Fruit fly (Drosophila melanogaster): ENCODE data around the gene CG13293.

The CG13293 gene

DNA sequence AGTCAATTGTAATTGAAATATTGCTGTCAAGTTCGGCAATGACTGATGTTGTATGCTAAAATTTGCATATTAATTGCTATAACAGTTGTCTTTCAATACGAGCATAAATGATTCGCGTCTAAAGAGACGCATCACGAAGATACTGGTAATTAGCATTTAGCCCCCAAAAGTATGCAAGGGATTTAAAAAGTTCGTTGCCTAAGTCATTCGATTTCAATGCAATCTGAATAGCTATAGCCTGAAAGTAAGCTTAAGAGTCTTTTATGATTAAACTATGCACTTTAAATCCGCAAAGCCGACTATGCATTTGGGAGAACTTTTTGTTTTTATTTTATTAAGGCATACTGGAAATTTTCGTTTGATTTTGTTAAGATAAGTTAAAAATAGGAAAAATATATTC lies 46.9 kb downstream of the CG13293 start:
- TF ChIP-seq Myc (optimal IDR thresholded peaks at IDR 0.05) (no peak), ttk (optimal IDR thresholded peaks at IDR 0.05) (no peak), psq (optimal IDR thresholded peaks at IDR 0.05) (no peak), Sin3A (optimal IDR thresholded peaks at IDR 0.05) (no peak)

DNA sequence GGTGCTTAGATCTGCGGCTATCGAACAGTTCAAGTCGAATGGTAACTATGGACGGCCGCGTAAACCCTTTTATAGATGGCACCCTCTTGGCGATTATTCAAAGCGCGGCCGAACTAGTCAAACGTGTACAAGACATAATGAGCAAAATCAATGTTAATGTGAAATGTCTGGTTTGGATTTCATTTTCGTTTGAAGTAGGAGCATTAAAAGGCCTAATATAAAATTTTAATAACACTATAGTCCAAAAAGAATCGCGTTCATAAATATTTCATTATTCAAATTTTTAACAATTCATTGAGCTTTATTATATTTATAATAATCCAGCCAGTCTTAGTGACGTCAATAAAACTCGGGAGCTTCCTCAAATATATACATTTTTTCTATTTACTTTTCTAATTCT lies 48.3 kb downstream of the CG13293 start, which contains the start of gene Lcp65Ag3:
TSS of gene Lcp65Ag3 (minus strand) at position 46 of the 400 bp plus-strand sequence.
- TF ChIP-seq h (optimal IDR thresholded peaks at IDR 0.05), result no peak
- no peak for TF ChIP-seq Sin3A (optimal IDR thresholded peaks at IDR 0.05)
- TF ChIP-seq Myc (optimal IDR thresholded peaks at IDR 0.05), result no peak
- no peak for TF ChIP-seq psq (optimal IDR thresholded peaks at IDR 0.05)
- no peak for TF ChIP-seq ttk (optimal IDR thresholded peaks at IDR 0.05)

DNA sequence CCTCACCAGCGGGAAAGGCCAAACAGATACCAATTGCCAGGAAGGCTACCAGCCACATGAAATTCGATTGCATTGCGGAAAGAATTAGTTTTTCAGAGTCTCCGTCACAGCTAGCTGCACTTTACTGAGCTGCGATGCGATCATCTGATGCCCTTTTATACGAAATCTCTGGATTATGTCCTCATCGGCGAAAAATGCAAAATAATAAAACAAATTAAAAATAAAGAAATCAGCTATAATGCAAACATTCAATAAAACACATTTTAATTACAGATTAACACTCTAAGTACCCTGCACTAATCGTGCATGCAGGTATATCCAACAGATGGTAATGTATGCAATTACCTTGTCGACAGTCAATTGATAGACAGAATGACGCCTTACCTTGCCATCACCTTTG lies 49.3 kb downstream of the CG13293 start, which contains the start of gene Cpr65Au:
TSS of gene Cpr65Au (minus strand) at position 101 of the 400 bp plus-strand sequence.
- TF ChIP-seq Sin3A (optimal IDR thresholded peaks at IDR 0.05) (no peak), insv (optimal IDR thresholded peaks at IDR 0.05) (no peak), psq (optimal IDR thresholded peaks at IDR 0.05) (no peak), Myc (optimal IDR thresholded peaks at IDR 0.05) (no peak), h (optimal IDR thresholded peaks at IDR 0.05) (no peak), ttk (optimal IDR thresholded peaks at IDR 0.05) (no peak)

DNA sequence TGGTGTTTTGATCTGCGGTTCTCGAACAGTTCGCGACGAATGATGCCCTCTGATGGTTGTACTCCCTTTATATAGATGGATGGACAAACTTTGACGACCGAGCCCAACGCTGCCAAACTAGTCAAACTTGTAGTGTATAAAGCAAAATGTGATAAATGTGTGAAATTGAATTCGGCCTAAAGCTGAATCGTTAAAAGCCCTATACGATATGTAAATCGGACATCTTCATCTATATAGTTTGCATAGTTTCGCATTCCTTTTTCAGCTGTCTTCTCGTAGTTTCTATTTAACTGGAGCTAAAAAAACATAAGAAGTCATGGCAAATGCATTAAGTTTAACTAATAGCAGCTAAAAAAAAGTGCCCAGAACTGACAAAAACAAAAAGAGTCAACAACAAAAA lies 50.9 kb downstream of the CG13293 start, which contains the start of gene Lcp65Ag2:
TSS of gene Lcp65Ag2 (minus strand) at position 48 of the 400 bp plus-strand sequence.
- TF ChIP-seq Myc (optimal IDR thresholded peaks at IDR 0.05) (no peak), insv (optimal IDR thresholded peaks at IDR 0.05) (no peak), h (optimal IDR thresholded peaks at IDR 0.05) (no peak), psq (optimal IDR thresholded peaks at IDR 0.05) (no peak), Sin3A (optimal IDR thresholded peaks at IDR 0.05) (no peak), ttk (optimal IDR thresholded peaks at IDR 0.05) (no peak)

DNA sequence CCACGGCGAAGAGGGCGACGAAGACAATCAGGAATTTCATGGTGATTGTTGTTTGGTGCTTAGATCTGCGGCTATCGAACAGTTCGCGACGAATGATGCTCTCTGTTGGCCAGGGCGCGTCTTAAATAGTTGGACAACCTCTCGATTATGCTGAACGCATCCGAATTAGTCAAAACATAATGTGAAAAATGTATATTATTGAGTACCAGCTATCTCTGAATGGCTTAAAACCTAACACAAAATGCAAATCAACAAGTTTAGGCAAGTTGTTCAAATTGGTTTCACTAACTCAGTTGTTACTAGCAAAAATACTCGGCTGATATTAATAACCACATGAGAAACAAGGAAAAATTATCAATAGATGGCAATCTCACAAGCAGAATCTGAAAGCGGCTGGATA lies 52.5 kb downstream of the CG13293 start, which contains the start of gene Lcp65Ag1:
TSS of gene Lcp65Ag1 (minus strand) at position 101 of the 400 bp plus-strand sequence.
- TF ChIP-seq h (optimal IDR thresholded peaks at IDR 0.05), result no peak
- TF ChIP-seq ttk (optimal IDR thresholded peaks at IDR 0.05), result no peak
- no peak for TF ChIP-seq insv (optimal IDR thresholded peaks at IDR 0.05)
- no peak for TF ChIP-seq Myc (optimal IDR thresholded peaks at IDR 0.05)
- no peak for TF ChIP-seq Sin3A (optimal IDR thresholded peaks at IDR 0.05)
- TF ChIP-seq psq (optimal IDR thresholded peaks at IDR 0.05), result no peak

DNA sequence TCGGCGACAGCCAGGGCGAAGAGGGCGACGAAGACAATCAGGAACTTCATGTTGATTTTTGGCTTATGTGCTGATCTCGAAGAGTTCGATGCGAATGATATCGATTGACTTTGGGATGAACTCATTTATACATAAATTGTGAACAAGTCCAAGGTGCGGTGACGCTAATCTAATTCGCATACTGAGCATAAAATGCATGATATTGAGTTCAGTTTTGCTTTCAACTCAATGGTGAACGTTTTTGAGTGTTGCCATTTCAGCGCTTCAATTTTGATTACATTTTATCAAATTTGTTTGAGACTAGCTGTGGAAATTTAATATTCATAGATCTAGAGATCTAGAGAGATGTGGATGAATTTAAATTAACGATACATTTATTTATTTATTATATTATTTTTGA lies 54.0 kb downstream of the CG13293 start, which contains the start of gene Lcp65Af:
TSS of gene Lcp65Af (minus strand) at position 101 of the 400 bp plus-strand sequence.
- TF ChIP-seq insv (optimal IDR thresholded peaks at IDR 0.05) (no peak), Myc (optimal IDR thresholded peaks at IDR 0.05) (no peak), Sin3A (optimal IDR thresholded peaks at IDR 0.05) (no peak), psq (optimal IDR thresholded peaks at IDR 0.05) (no peak), ttk (optimal IDR thresholded peaks at IDR 0.05) (no peak), h (optimal IDR thresholded peaks at IDR 0.05) (no peak)

DNA sequence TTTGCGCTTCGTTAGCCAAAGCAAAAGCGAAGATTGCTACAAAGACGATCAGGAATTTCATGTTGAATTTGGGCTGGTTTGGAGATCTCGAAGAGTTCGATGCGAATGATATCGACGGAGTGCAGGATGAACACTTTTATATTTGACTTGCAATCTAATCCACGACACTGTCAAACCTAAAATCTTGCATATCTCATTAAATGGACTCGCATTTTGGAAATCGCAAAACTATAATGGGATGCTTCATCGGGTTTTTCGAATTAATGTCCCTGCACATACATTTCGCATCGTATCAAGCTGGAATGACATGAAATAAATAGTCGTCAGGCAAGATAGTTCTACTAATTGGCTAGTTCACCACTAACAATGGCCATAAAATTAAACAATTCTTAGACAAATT lies 55.3 kb downstream of the CG13293 start, which contains the start of gene Lcp65Ae:
TSS of gene Lcp65Ae (minus strand) at position 101 of the 400 bp plus-strand sequence.
- TF ChIP-seq Myc (optimal IDR thresholded peaks at IDR 0.05) (no peak), insv (optimal IDR thresholded peaks at IDR 0.05) (no peak), psq (optimal IDR thresholded peaks at IDR 0.05) (no peak), h (optimal IDR thresholded peaks at IDR 0.05) (no peak), Sin3A (optimal IDR thresholded peaks at IDR 0.05) (no peak), ttk (optimal IDR thresholded peaks at IDR 0.05) (no peak)

DNA sequence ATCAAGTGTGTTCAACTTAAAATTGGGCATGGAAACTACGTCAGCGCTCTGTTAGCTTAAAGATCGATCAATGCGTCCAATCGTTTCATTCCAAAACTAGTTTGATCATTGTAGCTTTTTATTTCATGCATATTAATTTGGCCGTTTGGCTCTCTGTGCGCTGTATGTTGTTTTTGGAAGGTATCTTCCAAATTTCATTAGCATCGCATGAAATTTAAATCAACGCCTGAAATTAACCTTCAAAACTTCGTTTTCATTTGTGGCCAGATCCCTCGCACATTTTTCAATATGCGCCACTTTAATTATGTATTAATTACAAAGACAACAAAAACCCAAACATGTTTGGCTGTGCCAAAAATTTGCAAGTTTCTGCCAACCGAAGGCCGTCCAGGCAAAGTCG lies 55.9 kb downstream of the CG13293 start:
- TF ChIP-seq psq (optimal IDR thresholded peaks at IDR 0.05), result no peak
- TF ChIP-seq h (optimal IDR thresholded peaks at IDR 0.05), result no peak
- TF ChIP-seq ttk (optimal IDR thresholded peaks at IDR 0.05), result no peak
- no peak for TF ChIP-seq insv (optimal IDR thresholded peaks at IDR 0.05)
- no peak for TF ChIP-seq Myc (optimal IDR thresholded peaks at IDR 0.05)
- TF ChIP-seq Sin3A (optimal IDR thresholded peaks at IDR 0.05), result no peak

DNA sequence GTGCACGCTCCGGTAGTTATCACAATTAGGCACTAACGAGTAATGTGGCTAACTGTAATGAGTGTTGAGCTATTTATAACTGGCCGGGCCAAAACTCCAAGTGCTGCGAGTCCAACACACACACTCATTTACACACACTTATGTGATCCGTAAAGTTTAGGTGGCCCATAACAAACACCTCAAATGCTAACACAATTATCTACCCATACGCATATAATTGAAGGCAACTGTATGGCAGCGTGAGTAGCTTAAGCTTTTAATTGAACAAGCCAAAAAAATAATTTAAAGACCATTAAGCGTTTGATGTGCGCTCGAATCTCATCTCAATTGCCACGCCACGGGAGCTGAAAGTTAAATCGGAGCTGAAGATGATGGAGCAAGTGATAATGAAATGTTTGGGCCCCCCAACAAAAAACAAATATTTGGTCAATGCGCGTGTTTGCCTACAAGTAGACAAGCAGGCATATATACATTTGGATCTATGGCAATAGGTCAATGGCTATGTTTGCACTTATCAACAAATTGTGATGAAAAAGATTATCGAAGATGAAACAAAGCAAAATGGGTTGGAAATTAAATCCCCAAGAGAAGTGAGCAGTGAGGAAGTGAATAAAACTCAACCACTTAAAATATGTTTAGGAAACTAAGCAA lies 57.4 kb downstream of the CG13293 start, which contains the start of gene Cpr65Av:
TSS of gene Cpr65Av (minus strand) at position 51 of the 651 bp plus-strand sequence.
- TF ChIP-seq h (optimal IDR thresholded peaks at IDR 0.05) (no peak), ttk (optimal IDR thresholded peaks at IDR 0.05) (no peak), Sin3A (optimal IDR thresholded peaks at IDR 0.05) (no peak), Myc (optimal IDR thresholded peaks at IDR 0.05) (no peak), psq (optimal IDR thresholded peaks at IDR 0.05) (no peak), insv (optimal IDR thresholded peaks at IDR 0.05) (no peak)

DNA sequence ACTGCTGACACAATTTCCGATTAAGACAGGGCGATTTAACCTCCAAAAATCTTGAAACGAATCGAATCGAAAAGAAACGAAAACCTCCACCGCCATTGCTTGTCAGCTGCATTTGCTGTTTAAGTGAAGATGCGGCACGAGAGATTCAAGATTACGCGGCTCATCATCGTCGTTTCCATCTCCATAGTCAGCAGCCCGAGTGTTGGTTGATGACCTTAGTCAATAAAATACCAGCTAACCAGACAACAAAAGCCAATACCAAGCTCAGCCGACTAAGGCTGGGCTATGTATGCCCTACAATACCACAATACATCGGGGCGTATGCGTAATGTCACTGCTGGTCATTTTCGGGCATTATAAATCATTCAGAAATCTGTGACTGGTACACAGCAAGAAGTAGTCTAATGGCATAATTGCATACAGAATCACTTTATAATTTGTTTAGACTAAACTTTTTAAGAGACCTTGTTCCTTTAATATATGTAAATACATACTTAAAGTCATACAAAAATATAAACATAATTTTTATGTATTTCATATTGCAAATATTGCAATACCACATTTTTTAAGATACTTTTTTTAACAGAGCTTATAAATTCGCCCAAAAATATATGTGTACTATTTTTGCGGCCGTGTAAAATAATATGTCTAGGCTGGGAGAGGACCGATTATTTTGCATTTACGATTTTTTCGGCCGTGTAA lies 58.2 kb downstream of the CG13293 start:
- TF ChIP-seq Myc (optimal IDR thresholded peaks at IDR 0.05) (no peak), h (optimal IDR thresholded peaks at IDR 0.05) (no peak)

DNA sequence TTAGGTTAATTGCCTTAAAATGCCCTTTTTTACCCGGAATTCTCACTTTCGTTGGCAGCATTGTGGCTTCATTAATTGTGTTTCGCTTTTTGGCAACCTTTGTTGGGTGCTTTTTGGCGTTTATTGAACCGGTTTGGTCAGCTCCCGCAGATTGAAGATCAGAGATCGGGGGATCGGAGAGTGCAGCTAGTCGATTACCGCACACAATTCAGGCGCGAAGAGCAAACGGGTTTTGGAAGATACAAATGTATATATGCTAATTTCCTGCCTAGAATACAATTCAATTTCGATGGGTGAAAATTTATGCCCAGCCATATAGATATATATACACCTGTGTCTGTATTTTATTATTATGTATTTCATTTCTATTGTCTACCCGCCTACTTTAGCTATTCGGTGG lies 58.9 kb downstream of the CG13293 start:
- TF ChIP-seq insv (optimal IDR thresholded peaks at IDR 0.05), result no peak
- no peak for TF ChIP-seq Myc (optimal IDR thresholded peaks at IDR 0.05)

Data from Kc167 (cell line).